Worm (Caenorhabditis elegans) whole organism, young adult: Measurements from ENCODE around the gene acr-2.

ENCODE experiments used
- B0336.3 ChIP-seq: fragments of 200-800 bp; sonication (Bioruptor generic); IDR thresholded peaks from 2 replicates; pipeline ENCODE4 v1.3.6; 2022; ENCODE audit warnings: missing genetic modification characterization, missing compliant biosample characterization
- C06A6.2 ChIP-seq: fragments of 200-800 bp; sonication (Bioruptor generic); conservative IDR thresholded peaks from 2 replicates; pipeline ENCODE4 v1.3.6; 2022; ENCODE audit warnings: missing genetic modification characterization, missing compliant biosample characterization
- C17E4.6 ChIP-seq: fragments of 200-800 bp; sonication (Bioruptor generic); IDR thresholded peaks from 2 replicates; pipeline ENCODE4 v1.3.6; 2022; ENCODE audit warnings: missing genetic modification reagents, missing genetic modification characterization, missing compliant biosample characterization
- Y53G8AR.9 ChIP-seq: fragments of 200-800 bp; sonication (Bioruptor generic); conservative IDR thresholded peaks from 2 replicates; pipeline ENCODE4 v1.3.6; 2022; ENCODE audit warnings: missing genetic modification reagents, missing genetic modification characterization, missing compliant biosample characterization
- Y67H2A.10 ChIP-seq: fragments of 200-800 bp; sonication (Bioruptor generic); conservative IDR thresholded peaks from 2 replicates; pipeline ENCODE4 v1.3.6; 2022; ENCODE audit warnings: missing genetic modification reagents, missing genetic modification characterization, missing compliant biosample characterization
- ZK185.1 ChIP-seq: sonication (generic microtip); optimal IDR thresholded peaks from 2 replicates; lab custom pipeline; 2016; ENCODE audit warnings: mild to moderate bottlenecking, missing genetic modification characterization, missing compliant biosample characterization; ENCODE audit not compliant: poor library complexity, severe bottlenecking
- ama-1 ChIP-seq, 3 experiments: fragments of 150-350 bp in 1 of 3; sonication (generic microtip) in 2 of 3; optimal IDR thresholded peaks; 2 replicates each; lab custom pipeline; 2014 to 2018; ENCODE audit warnings: missing biosample characterization in 2 of 3, missing genetic modification characterization in 2 of 3, missing genetic modification reagents in 2 of 3
- atf-7 ChIP-seq: sonication (generic microtip); optimal IDR thresholded peaks from 2 replicates; lab custom pipeline; 2017; ENCODE audit warnings: mild to moderate bottlenecking, missing genetic modification characterization, missing compliant biosample characterization
- attf-6 ChIP-seq: fragments of 200-800 bp; sonication (Bioruptor generic); IDR thresholded peaks from 2 replicates; pipeline ENCODE4 v1.3.6; 2022; ENCODE audit warnings: missing genetic modification reagents, missing genetic modification characterization, missing compliant biosample characterization
- cebp-1 ChIP-seq, 2 experiments: fragments of 200-800 bp in 1 of 2; sonication (Bioruptor generic) in 1 of 2; sonication (generic microtip) in 1 of 2; IDR thresholded peaks in 1 of 2; optimal IDR thresholded peaks in 1 of 2; 2 replicates each; pipeline versions ENCODE4 v1.3.6 to Lab custom; 2017 to 2022; ENCODE audit warnings: missing compliant biosample characterization in 2 of 2, missing genetic modification characterization in 2 of 2, mild to moderate bottlenecking in 1 of 2, missing genetic modification reagents in 1 of 2, moderate library complexity in 1 of 2
- cebp-2 ChIP-seq: fragments of 200-800 bp; sonication (Bioruptor generic); IDR thresholded peaks from 2 replicates; pipeline ENCODE4 v1.3.6; 2022; ENCODE audit warnings: missing genetic modification characterization, missing compliant biosample characterization
- ceh-27 ChIP-seq: fragments of 200-800 bp; sonication (Bioruptor generic); optimal IDR thresholded peaks from 2 replicates; lab custom pipeline; 2018; ENCODE audit warnings: mild to moderate bottlenecking, missing genetic modification characterization, moderate library complexity, missing compliant biosample characterization
- ceh-58 ChIP-seq: fragments of 200-800 bp; sonication (Bioruptor generic); IDR thresholded peaks from 2 replicates; pipeline ENCODE4 v1.3.6; 2022; ENCODE audit warnings: missing genetic modification characterization, missing compliant biosample characterization
- dox-1 ChIP-seq: fragments of 200-800 bp; sonication (Bioruptor generic); IDR thresholded peaks from 2 replicates; pipeline ENCODE4 v1.3.6; 2022; ENCODE audit warnings: missing genetic modification reagents, missing genetic modification characterization, missing compliant biosample characterization
- ets-4 ChIP-seq: fragments of 200-800 bp; sonication (Bioruptor generic); optimal IDR thresholded peaks from 2 replicates; lab custom pipeline; 2018; ENCODE audit warnings: mild to moderate bottlenecking, missing genetic modification characterization, missing compliant biosample characterization
- hmg-1.2 ChIP-seq: fragments of 200-800 bp; sonication (Bioruptor generic); IDR thresholded peaks from 2 replicates; pipeline ENCODE4 v1.3.6; 2022; ENCODE audit warnings: missing genetic modification reagents, missing genetic modification characterization, missing compliant biosample characterization
- hmg-20 ChIP-seq: fragments of 200-800 bp; sonication (Bioruptor generic); IDR thresholded peaks from 2 replicates; pipeline ENCODE4 v1.3.6; 2022; ENCODE audit warnings: missing genetic modification reagents, missing genetic modification characterization, missing compliant biosample characterization
- lag-1 ChIP-seq: fragments of 200-800 bp; sonication (Bioruptor generic); IDR thresholded peaks from 2 replicates; pipeline ENCODE4 v1.3.6; 2022; ENCODE audit warnings: missing genetic modification reagents, missing genetic modification characterization, missing compliant biosample characterization
- let-526 ChIP-seq: fragments of 200-800 bp; sonication (Bioruptor generic); IDR thresholded peaks from 2 replicates; pipeline ENCODE4 v1.3.6; 2022; ENCODE audit warnings: missing genetic modification reagents, missing genetic modification characterization, missing compliant biosample characterization
- lin-54 ChIP-seq: fragments of 200-800 bp; sonication (Bioruptor generic); optimal IDR thresholded peaks from 2 replicates; lab custom pipeline; 2018; ENCODE audit warnings: mild to moderate bottlenecking, missing genetic modification characterization, missing compliant biosample characterization
- lir-1 ChIP-seq: fragments of 200-800 bp; sonication (Bioruptor generic); conservative IDR thresholded peaks from 2 replicates; pipeline ENCODE4 v1.3.6; 2022; ENCODE audit warnings: missing genetic modification reagents, missing genetic modification characterization, missing compliant biosample characterization
- mcd-1 ChIP-seq: fragments of 200-800 bp; sonication (Bioruptor generic); IDR thresholded peaks from 2 replicates; pipeline ENCODE4 v1.3.6; 2022; ENCODE audit warnings: missing genetic modification reagents, missing genetic modification characterization, missing compliant biosample characterization
- mel-28 ChIP-seq: sonication (generic microtip); optimal IDR thresholded peaks from 2 replicates; lab custom pipeline; 2016; ENCODE audit warnings: borderline replicate concordance, mild to moderate bottlenecking, missing genetic modification characterization, missing compliant biosample characterization
- mxl-1 ChIP-seq: sonication (generic microtip); optimal IDR thresholded peaks from 2 replicates; lab custom pipeline; 2016; ENCODE audit warnings: missing genetic modification characterization, missing compliant biosample characterization
- nfya-1 ChIP-seq: sonication (generic microtip); optimal IDR thresholded peaks from 2 replicates; lab custom pipeline; 2017; ENCODE audit warnings: antibody characterized with exemption, missing compliant biosample characterization, missing genetic modification characterization, borderline replicate concordance; ENCODE audit not compliant: insufficient read depth
- nfya-2 ChIP-seq: fragments of 200-800 bp; sonication (Bioruptor generic); IDR thresholded peaks from 2 replicates; pipeline ENCODE4 v1.3.6; 2022; ENCODE audit warnings: missing genetic modification reagents, missing genetic modification characterization, missing compliant biosample characterization
- nfyb-1 ChIP-seq: fragments of 200-800 bp; sonication (Bioruptor generic); IDR thresholded peaks from 2 replicates; pipeline ENCODE4 v1.3.6; 2022; ENCODE audit warnings: missing genetic modification reagents, missing genetic modification characterization, missing compliant biosample characterization
- nhr-80 ChIP-seq: sonication (generic microtip); optimal IDR thresholded peaks from 2 replicates; lab custom pipeline; 2016; ENCODE audit warnings: missing genetic modification characterization, missing compliant biosample characterization
- pbrm-1 ChIP-seq: fragments of 200-800 bp; sonication (Bioruptor generic); IDR thresholded peaks from 2 replicates; pipeline ENCODE4 v1.3.6; 2022; ENCODE audit warnings: missing genetic modification reagents, missing genetic modification characterization, missing compliant biosample characterization
- rec-8 ChIP-seq, 2 experiments: sonication (generic microtip); optimal IDR thresholded peaks; 2 replicates each; lab custom pipeline; 2016; ENCODE audit warnings: mild to moderate bottlenecking in 2 of 2, missing genetic modification characterization in 2 of 2, missing genetic modification reagents in 2 of 2, missing genotype in 2 of 2, missing biosample characterization in 1 of 2, missing compliant biosample characterization in 1 of 2, moderate library complexity in 1 of 2
- rpc-1 ChIP-seq, 2 experiments: fragments of 150-350 bp in 1 of 2; sonication (generic microtip) in 1 of 2; optimal IDR thresholded peaks; 2 replicates each; lab custom pipeline; 2014 to 2018; ENCODE audit warnings: missing biosample characterization in 1 of 2, missing genetic modification characterization in 1 of 2, missing genetic modification reagents in 1 of 2, missing genotype in 1 of 2
- sdz-38 ChIP-seq: sonication (generic microtip); optimal IDR thresholded peaks from 2 replicates; lab custom pipeline; 2016; ENCODE audit warnings: missing genotype, missing genetic modification characterization, missing compliant biosample characterization
- snpc-1.1 ChIP-seq: sonication (generic microtip); optimal IDR thresholded peaks from 2 replicates; lab custom pipeline; 2017; ENCODE audit warnings: missing genetic modification characterization, mild to moderate bottlenecking, missing compliant biosample characterization, antibody characterized with exemption, moderate library complexity, missing genotype, missing genetic modification reagents; ENCODE audit not compliant: insufficient read depth
- snpc-4 ChIP-seq, 5 experiments: fragments of 150-350 bp in 1 of 5; sonication (generic microtip) in 4 of 5; optimal IDR thresholded peaks; 2 replicates each; lab custom pipeline; 2014 to 2018; ENCODE audit warnings: missing genetic modification characterization in 5 of 5, missing biosample characterization in 3 of 5, antibody characterized with exemption in 2 of 5, mild to moderate bottlenecking in 2 of 5, missing compliant biosample characterization in 2 of 5, missing genotype in 2 of 5, moderate library complexity in 2 of 5, missing genetic modification reagents in 1 of 5
- somi-1 ChIP-seq: fragments of 200-800 bp; sonication (Bioruptor generic); optimal IDR thresholded peaks from 2 replicates; lab custom pipeline; 2018; ENCODE audit warnings: mild to moderate bottlenecking, missing genetic modification characterization, missing compliant biosample characterization
- sptf-2 ChIP-seq: fragments of 200-800 bp; sonication (Bioruptor generic); optimal IDR thresholded peaks from 2 replicates; lab custom pipeline; 2018; ENCODE audit warnings: mild to moderate bottlenecking, missing genetic modification characterization, missing compliant biosample characterization
- tbp1 ChIP-seq: fragments of 200-800 bp; sonication (Bioruptor generic); optimal IDR thresholded peaks from 2 replicates; lab custom pipeline; 2018; ENCODE audit warnings: mild to moderate bottlenecking, missing genetic modification characterization, missing compliant biosample characterization
- unc-62 ChIP-seq: fragments of 150-350 bp; optimal IDR thresholded peaks from 2 replicates; lab custom pipeline; 2014; ENCODE audit warnings: missing biosample characterization, missing genetic modification reagents, missing genetic modification characterization
- zfh-2 ChIP-seq: fragments of 200-800 bp; sonication (Bioruptor generic); conservative IDR thresholded peaks from 2 replicates; pipeline ENCODE4 v1.3.6; 2022; ENCODE audit warnings: missing genetic modification reagents, missing genetic modification characterization, missing compliant biosample characterization
- ztf-26 ChIP-seq: sonication (generic microtip); optimal IDR thresholded peaks from 2 replicates; lab custom pipeline; 2017; ENCODE audit warnings: missing genetic modification characterization, missing compliant biosample characterization
- ztf-6 ChIP-seq: fragments of 200-800 bp; sonication (Bioruptor generic); IDR thresholded peaks from 2 replicates; pipeline ENCODE4 v1.3.6; 2022; ENCODE audit warnings: missing genetic modification reagents, missing genetic modification characterization, missing compliant biosample characterization

The acr-2 gene

ce11 chrX:6744978-6745377 lies 42.6 kb downstream of the acr-2 start:
- TF ChIP-seq ztf-6 (GFP tag; lab: Robert Waterston, UW): no peak
- 0 out of 2 replicates have a peak, but pooled peaks have one; percentile 27 for TF ChIP-seq cebp-2 (GFP tag; lab: Robert Waterston, UW)
- no peak for TF ChIP-seq ama-1 (optimal IDR thresholded peaks at IDR 0.05; lab: Kevin White, UChicago)
- TF ChIP-seq ama-1 (GFP tag; optimal IDR thresholded peaks at IDR 0.05; lab: Kevin White, UChicago): no peak
- TF ChIP-seq nfyb-1 (GFP tag; lab: Robert Waterston, UW): no peak
- TF ChIP-seq zfh-2 (GFP tag; lab: Robert Waterston, UW): 0 out of 2 replicates have a peak, but pooled peaks have one; percentile 26
- 0 out of 2 replicates have a peak, but pooled peaks have one; percentile 17 for TF ChIP-seq mcd-1 (GFP tag; lab: Robert Waterston, UW)
- no peak for TF ChIP-seq ZK185.1
- TF ChIP-seq sdz-38 (tag; lab: Kevin White, UChicago): no peak
- TF ChIP-seq pbrm-1 (GFP tag; lab: Robert Waterston, UW): 0 out of 2 replicates have a peak, but pooled peaks have one; percentile 23
- TF ChIP-seq unc-62 (GFP tag; lab: Kevin White, UChicago): no peak
- TF ChIP-seq lir-1 (GFP tag; lab: Robert Waterston, UW): no peak

ce11 chrX:6745515-6745914 lies 43.2 kb downstream of the acr-2 start:
- TF ChIP-seq ztf-26 (tag; lab: Kevin White, UChicago) (no peak), rec-8 (tag; optimal IDR thresholded peaks at IDR 0.05; lab: Kevin White, UChicago) (no peak), lag-1 (no peak), mxl-1 (tag; lab: Kevin White, UChicago) (no peak), Y53G8AR.9 (no peak), nfya-1 (tag; lab: Kevin White, UChicago) (no peak), somi-1 (peak; percentile 14), hmg-20 (GFP tag; lab: Robert Waterston, UW) (no peak), hmg-1.2 (GFP tag; lab: Robert Waterston, UW) (no peak)

DNA sequence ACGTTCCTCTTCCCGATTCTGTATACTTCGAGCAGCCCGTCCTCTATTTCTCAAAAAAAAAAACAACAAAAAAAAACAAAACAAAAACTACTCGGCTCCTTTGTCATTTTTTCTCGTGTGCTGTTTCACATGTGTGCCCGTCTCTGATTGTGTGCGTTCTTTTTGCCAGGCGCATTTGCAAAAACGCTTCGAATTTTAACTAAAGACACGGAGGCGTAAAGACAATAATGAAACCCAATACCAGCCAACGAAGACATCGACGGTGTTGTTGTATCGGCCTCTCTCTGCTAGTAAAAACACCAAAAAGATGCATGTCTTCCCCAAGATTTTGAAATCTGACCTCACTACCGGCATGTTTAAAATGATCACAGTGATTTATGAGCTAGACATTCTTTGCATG lies 44.5 kb downstream of the acr-2 start:
- TF ChIP-seq lin-54 (GFP tag; lab: Kevin White, UChicago) (no peak), ceh-58 (GFP tag; lab: Robert Waterston, UW) (no peak), rpc-1 (optimal IDR thresholded peaks at IDR 0.05; lab: Kevin White, UChicago) (no peak), rpc-1 (tag; optimal IDR thresholded peaks at IDR 0.05; lab: Kevin White, UChicago) (no peak), snpc-1.1 (no peak), ama-1 (optimal IDR thresholded peaks at IDR 0.05; lab: Kevin White, UChicago) (peak; percentile 55), ama-1 (GFP tag; optimal IDR thresholded peaks at IDR 0.05; lab: Kevin White, UChicago) (no peak), sptf-2 (GFP tag; lab: Kevin White, UChicago) (no peak), Y67H2A.10 (no peak)

DNA sequence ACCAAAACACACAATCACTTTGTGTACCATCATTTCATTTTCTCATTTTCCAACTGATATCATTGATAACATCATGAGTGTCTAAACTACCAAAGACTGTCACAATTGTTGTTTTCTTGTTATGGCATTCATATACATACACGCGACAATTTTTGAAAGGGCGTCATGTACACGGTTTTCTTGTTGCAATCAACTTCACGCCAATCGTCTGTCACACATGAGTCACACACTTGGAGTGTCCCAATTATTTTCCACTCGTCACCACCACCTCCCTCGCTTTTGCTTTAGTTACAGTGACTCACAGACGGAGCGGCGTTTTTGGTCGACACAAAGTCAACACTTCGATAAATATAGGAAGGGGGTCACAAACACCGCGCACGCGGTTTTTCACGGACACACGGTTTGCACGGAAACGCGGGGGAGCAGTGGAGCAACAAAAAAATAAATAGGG lies 45.6 kb downstream of the acr-2 start:
- TF ChIP-seq let-526 (GFP tag; lab: Robert Waterston, UW) (0 out of 2 replicates have a peak, but pooled peaks have one; percentile 36), ceh-27 (GFP tag; lab: Kevin White, UChicago) (peak; percentile 26), B0336.3 (GFP tag; lab: Robert Waterston, UW) (peak; percentile 40; the same call in 1 of the 2 replicates), tbp1 (GFP tag; lab: Kevin White, UChicago) (peak; percentile 36), lir-1 (GFP tag; lab: Robert Waterston, UW) (no peak), hmg-1.2 (GFP tag; lab: Robert Waterston, UW) (0 out of 2 replicates have a peak, but pooled peaks have one; percentile 11), dox-1 (peak; percentile 58), cebp-1 (GFP tag; IDR thresholded peaks at IDR 0.05; lab: Robert Waterston, UW) (no peak), cebp-1 (tag; optimal IDR thresholded peaks at IDR 0.05; lab: Kevin White, UChicago) (peak; percentile 72), mcd-1 (GFP tag; lab: Robert Waterston, UW) (peak; percentile 39; the same call in 1 of the 2 replicates), attf-6 (GFP tag; lab: Robert Waterston, UW) (no peak), nfya-2 (no peak), C06A6.2 (peak; percentile 47), nhr-80 (tag; lab: Kevin White, UChicago) (peak; percentile 94), atf-7 (tag; lab: Kevin White, UChicago) (peak; percentile 71), C17E4.6 (GFP tag; lab: Robert Waterston, UW) (no peak), mel-28 (tag; lab: Kevin White, UChicago) (no peak), ets-4 (GFP tag; lab: Kevin White, UChicago) (peak; percentile 62), snpc-4 (GFP tag; optimal IDR thresholded peaks at IDR 0.05; lab: Kevin White, UChicago) (no peak), snpc-4 (tag; optimal IDR thresholded peaks at IDR 0.05; lab: Kevin White, UChicago) (peak in 1 of 4 experiments; percentile 3)
